Worm (Caenorhabditis elegans): ENCODE data around the gene ZC449.4.

ZC449.4 gene

ce11 chrX:5063750-5064652 is 30.2 kb upstream of the ZC449.4 start, which contains the start of gene C24H10.2:
C24H10.2 (plus strand) TSS chrX:5064602.
- TF ChIP-seq nhr-80 (tag; optimal IDR thresholded peaks at IDR 0.05) (peak; percentile 75), K11D2.4 (GFP tag; IDR thresholded peaks at IDR 0.05) (peak; percentile 57), egl-44 (GFP tag; IDR thresholded peaks at IDR 0.05) (no peak), attf-5 (GFP tag; optimal IDR thresholded peaks at IDR 0.05) (peak; percentile 39), ets-4 (GFP tag; optimal IDR thresholded peaks at IDR 0.05) (no peak), snpc-4 (GFP tag; optimal IDR thresholded peaks at IDR 0.05) (no peak), snpc-4 (tag; optimal IDR thresholded peaks at IDR 0.05) (no peak), F33H1.4 (GFP tag; IDR thresholded peaks at IDR 0.05) (no peak), B0019.2 (GFP tag; conservative IDR thresholded peaks at IDR 0.05) (no peak), ceh-27 (GFP tag; optimal IDR thresholded peaks at IDR 0.05) (peak; percentile 51), chd-7 (tag; optimal IDR thresholded peaks at IDR 0.05) (peak; percentile 23), mcd-1 (GFP tag; IDR thresholded peaks at IDR 0.05) (0 out of 2 replicates have a peak, but pooled peaks have one; percentile 18), dox-1 (GFP tag; IDR thresholded peaks at IDR 0.05) (peak; percentile 79), nfyb-1 (GFP tag; IDR thresholded peaks at IDR 0.05) (0 out of 2 replicates have a peak, but pooled peaks have one; percentile 19), F39B2.1 (GFP tag; IDR thresholded peaks at IDR 0.05) (no peak), B0035.1 (tag; optimal IDR thresholded peaks at IDR 0.05) (no peak), ceh-100 (GFP tag; IDR thresholded peaks at IDR 0.05) (no peak), let-526 (GFP tag; IDR thresholded peaks at IDR 0.05) (no peak), tbx-9 (tag; optimal IDR thresholded peaks at IDR 0.05; ENCODE audit: borderline replicate concordance) (no peak), ekl-4 (GFP tag; IDR thresholded peaks at IDR 0.05) (0 out of 2 replicates have a peak, but pooled peaks have one; percentile 25), madf-10 (tag; optimal IDR thresholded peaks at IDR 0.05) (peak; percentile 13), F23B12.7 (tag; optimal IDR thresholded peaks at IDR 0.05; ENCODE audit: insufficient read depth) (peak; percentile 32), efl-1 (GFP tag; optimal IDR thresholded peaks at IDR 0.05) (peak; percentile 8), F22D6.2 (tag; optimal IDR thresholded peaks at IDR 0.05) (no peak), nfya-1 (tag; optimal IDR thresholded peaks at IDR 0.05; ENCODE audit: borderline replicate concordance, insufficient read depth) (no peak), lir-1 (GFP tag; conservative IDR thresholded peaks at IDR 0.05) (peak; percentile 86), K12H6.12 (tag; optimal IDR thresholded peaks at IDR 0.05) (peak; percentile 71), madf-8 (GFP tag; conservative IDR thresholded peaks at IDR 0.05) (no peak), sptf-2 (GFP tag; optimal IDR thresholded peaks at IDR 0.05) (no peak), Y95B8A.8 (GFP tag; IDR thresholded peaks at IDR 0.05) (no peak), ztf-28 (GFP tag; IDR thresholded peaks at IDR 0.05) (no peak), gei-17 (GFP tag; optimal IDR thresholded peaks at IDR 0.05) (peak; percentile 17), lin-35 (GFP tag; optimal IDR thresholded peaks at IDR 0.05) (peak in 1 of 3 experiments; percentile 10), ztf-18 (tag; optimal IDR thresholded peaks at IDR 0.05) (peak; percentile 12), zfh-2 (GFP tag; conservative IDR thresholded peaks at IDR 0.05) (peak; percentile 91), lin-40 (tag; optimal IDR thresholded peaks at IDR 0.05) (peak; percentile 37), cebp-1 (GFP tag; IDR thresholded peaks at IDR 0.05) (no peak), cebp-1 (tag; optimal IDR thresholded peaks at IDR 0.05) (peak; percentile 76)
